Fruit fly (Drosophila melanogaster) whole organism, prepupa: ENCODE data around the gene ppk31.

Experiments used
- CG3032 ChIP-seq: fragments of 200-800 bp; optimal IDR thresholded peaks from 2 replicates; lab custom pipeline; 2019; ENCODE audit warnings: missing biosample characterization, mild to moderate bottlenecking, missing genetic modification characterization, moderate library complexity
- CG4318 ChIP-seq: fragments of 200-800 bp; sonication (Bioruptor generic); optimal IDR thresholded peaks from 3 replicates; lab custom pipeline; 2017; ENCODE audit warnings: missing biosample characterization, mild to moderate bottlenecking, missing genetic modification characterization
- CG6854 ChIP-seq: fragments of 200-800 bp; sonication (Bioruptor generic); optimal IDR thresholded peaks from 2 replicates; lab custom pipeline; 2017; ENCODE audit warnings: missing biosample characterization, mild to moderate bottlenecking, missing genetic modification characterization

dm6 chr3R:27133992-27134391, 28.9 kb upstream of the ppk31 start:
- no peak for TF ChIP-seq CG3032 (tag; lab: Kevin White, UChicago)
- no peak for TF ChIP-seq CG6854 (GFP tag; lab: Kevin White, UChicago)
- no peak for TF ChIP-seq CG4318 (GFP tag; lab: Kevin White, UChicago)
